Fruit fly (Drosophila melanogaster) whole organism, prepupa: ENCODE data around the gene CG42465.
A peak's percentile ranks its signal among the peaks of the same experiment; 100 is the strongest.

ENCODE experiments used
- Blimp-1 ChIP-seq: fragments of 200-800 bp; sonication (Bioruptor generic); optimal IDR thresholded peaks from 3 replicates; lab custom pipeline; 2017; ENCODE audit warnings: missing biosample characterization, missing genetic modification characterization, mild to moderate bottlenecking, moderate library complexity, missing genetic modification reagents
- CG10631 ChIP-seq: fragments of 200-800 bp; sonication (Bioruptor generic); optimal IDR thresholded peaks from 2 replicates; lab custom pipeline; 2016; ENCODE audit warnings: missing biosample characterization, missing genetic modification characterization
- CG11762 ChIP-seq: fragments of 200-800 bp; sonication (Bioruptor generic); optimal IDR thresholded peaks from 3 replicates; lab custom pipeline; 2016; ENCODE audit warnings: missing biosample characterization, missing genetic modification characterization; ENCODE audit not compliant: insufficient read depth
- CG15336 ChIP-seq: fragments of 200-800 bp; sonication (Bioruptor generic); IDR thresholded peaks from 2 replicates; pipeline ENCODE4 v1.3.6; 2022; ENCODE audit warnings: missing biosample characterization, missing genetic modification characterization
- CG1621 ChIP-seq: fragments of 200-800 bp; sonication (Bioruptor generic); optimal IDR thresholded peaks from 3 replicates; lab custom pipeline; 2018; ENCODE audit warnings: missing biosample characterization, mild to moderate bottlenecking, missing genetic modification characterization
- CG16779 ChIP-seq: fragments of 200-800 bp; sonication (Bioruptor generic); optimal IDR thresholded peaks from 3 replicates; lab custom pipeline; 2017; ENCODE audit warnings: missing biosample characterization, mild to moderate bottlenecking, missing genetic modification characterization
- CG32006 ChIP-seq: fragments of 200-800 bp; sonication (Bioruptor generic); optimal IDR thresholded peaks from 3 replicates; lab custom pipeline; 2017; ENCODE audit warnings: missing biosample characterization, mild to moderate bottlenecking, missing genetic modification characterization
- CG34406 ChIP-seq: fragments of 200-800 bp; sonication (Bioruptor generic); optimal IDR thresholded peaks from 3 replicates; lab custom pipeline; 2016; ENCODE audit warnings: missing biosample characterization, missing genetic modification characterization
- CG3919 ChIP-seq: fragments of 200-800 bp; sonication (Bioruptor generic); optimal IDR thresholded peaks from 3 replicates; lab custom pipeline; 2016; ENCODE audit warnings: missing biosample characterization, missing genetic modification characterization
- CG4318 ChIP-seq: fragments of 200-800 bp; sonication (Bioruptor generic); optimal IDR thresholded peaks from 3 replicates; lab custom pipeline; 2017; ENCODE audit warnings: missing biosample characterization, mild to moderate bottlenecking, missing genetic modification characterization
- CG6276 ChIP-seq: fragments of 200-800 bp; sonication (Bioruptor generic); optimal IDR thresholded peaks from 2 replicates; lab custom pipeline; 2017; ENCODE audit warnings: missing biosample characterization, mild to moderate bottlenecking, missing genetic modification characterization
- CG7368 ChIP-seq: fragments of 200-800 bp; sonication (Bioruptor generic); optimal IDR thresholded peaks from 3 replicates; lab custom pipeline; 2016; ENCODE audit warnings: missing biosample characterization, missing genetic modification characterization
- CG8119 ChIP-seq: fragments of 200-800 bp; sonication (Bioruptor generic); IDR thresholded peaks from 3 replicates; pipeline ENCODE4 v1.3.6; 2022; ENCODE audit warnings: missing biosample characterization, missing genetic modification characterization
- CG9139 ChIP-seq: fragments of 200-800 bp; sonication (Bioruptor generic); optimal IDR thresholded peaks from 3 replicates; lab custom pipeline; 2017; ENCODE audit warnings: missing biosample characterization, mild to moderate bottlenecking, missing genetic modification characterization
- Eip78C ChIP-seq: fragments of 200-800 bp; sonication (Bioruptor generic); peaks from one replicate; lab custom pipeline; 2016; ENCODE audit warnings: missing biosample characterization, missing genetic modification characterization
- Ets21C ChIP-seq: fragments of 200-800 bp; sonication (Bioruptor generic); optimal IDR thresholded peaks from 3 replicates; lab custom pipeline; 2016; ENCODE audit warnings: missing biosample characterization, missing genetic modification characterization
- Ets96B ChIP-seq: fragments of 200-800 bp; optimal IDR thresholded peaks from 2 replicates; lab custom pipeline; 2019; ENCODE audit warnings: missing biosample characterization, mild to moderate bottlenecking, missing genetic modification characterization, moderate library complexity
- Hr39 ChIP-seq: fragments of 200-800 bp; sonication (Bioruptor generic); optimal IDR thresholded peaks from 2 replicates; lab custom pipeline; 2016; ENCODE audit warnings: missing biosample characterization, missing genetic modification characterization
- Hr4 ChIP-seq: fragments of 200-800 bp; sonication (Bioruptor generic); optimal IDR thresholded peaks from 3 replicates; lab custom pipeline; 2016; ENCODE audit warnings: missing biosample characterization, missing genetic modification characterization
- Lpt ChIP-seq: fragments of 200-800 bp; sonication (Bioruptor generic); optimal IDR thresholded peaks from 3 replicates; lab custom pipeline; 2016; ENCODE audit warnings: missing biosample characterization, missing genetic modification characterization
- Sox102F ChIP-seq: fragments of 200-800 bp; sonication (Bioruptor generic); optimal IDR thresholded peaks from 2 replicates; lab custom pipeline; 2016; ENCODE audit warnings: missing biosample characterization, mild to moderate bottlenecking, missing genetic modification characterization
- Sox14 ChIP-seq: fragments of 200-800 bp; sonication (Bioruptor generic); optimal IDR thresholded peaks from 3 replicates; lab custom pipeline; 2016; ENCODE audit warnings: missing biosample characterization, missing genetic modification characterization
- dac ChIP-seq: fragments of 200-800 bp; sonication (Bioruptor generic); optimal IDR thresholded peaks from 2 replicates; lab custom pipeline; 2017; ENCODE audit warnings: missing biosample characterization, mild to moderate bottlenecking, missing genetic modification characterization
- eg ChIP-seq: fragments of 200-800 bp; sonication (Bioruptor generic); IDR thresholded peaks from 3 replicates; pipeline ENCODE4 v1.3.6; 2022; ENCODE audit warnings: missing biosample characterization, missing genetic modification characterization
- net ChIP-seq: fragments of 200-800 bp; sonication (Bioruptor generic); optimal IDR thresholded peaks from 3 replicates; lab custom pipeline; 2016; ENCODE audit warnings: missing biosample characterization, missing genetic modification characterization
- pdm3 ChIP-seq: fragments of 200-800 bp; sonication (Bioruptor generic); optimal IDR thresholded peaks from 3 replicates; lab custom pipeline; 2016; ENCODE audit warnings: missing biosample characterization, missing genetic modification characterization
- salr ChIP-seq, 2 experiments: fragments of 200-800 bp; sonication (Bioruptor generic); optimal IDR thresholded peaks; 3 replicates each; lab custom pipeline; 2016 to 2018; ENCODE audit warnings: missing biosample characterization in 2 of 2, missing genetic modification characterization in 2 of 2, mild to moderate bottlenecking in 1 of 2
- svp ChIP-seq: fragments of 200-800 bp; sonication (Bioruptor generic); peaks from one replicate; lab custom pipeline; 2016; ENCODE audit warnings: missing biosample characterization, missing genetic modification characterization
- vri ChIP-seq: fragments of 200-800 bp; sonication (Bioruptor generic); optimal IDR thresholded peaks from 3 replicates; lab custom pipeline; 2016; ENCODE audit warnings: missing biosample characterization, mild to moderate bottlenecking, missing genetic modification characterization

CG42465 gene

DNA sequence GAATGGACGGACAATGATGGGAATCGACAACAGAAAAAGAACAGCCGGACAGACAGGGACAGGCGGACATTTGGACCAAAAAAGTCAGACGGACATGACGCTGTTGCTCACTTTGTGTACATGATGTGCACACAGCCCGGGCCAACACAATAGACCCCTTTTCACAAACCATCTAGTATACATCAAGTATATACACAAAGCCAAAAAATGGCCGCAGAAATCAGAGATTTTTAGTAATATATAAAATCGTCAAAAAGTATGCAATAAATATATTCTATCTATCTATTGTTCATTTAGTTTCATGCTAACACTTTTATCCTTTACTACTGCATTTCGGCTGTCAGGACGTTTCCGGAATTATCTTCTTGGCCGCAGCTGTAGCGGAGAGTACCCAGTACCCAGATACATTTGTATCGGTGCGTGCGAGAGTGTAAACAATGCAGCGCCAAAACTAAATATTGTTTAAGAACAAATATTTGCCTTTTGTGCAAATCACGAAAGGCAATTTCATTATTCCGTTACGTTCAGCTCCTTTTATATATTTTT, 19.5 kb downstream of the CG42465 start (continued):
- no peak for TF ChIP-seq vri (GFP tag; lab: Kevin White, UChicago)
- TF ChIP-seq CG7368 (GFP tag; lab: Kevin White, UChicago) = peak; percentile 27
- no peak for TF ChIP-seq net (GFP tag; lab: Kevin White, UChicago)
- TF ChIP-seq CG4318 = no peak
- peak; percentile 14 for TF ChIP-seq Hr39 (GFP tag; lab: Kevin White, UChicago)
- TF ChIP-seq Sox102F (GFP tag; lab: Kevin White, UChicago) = no peak
- peak; percentile 42 for TF ChIP-seq CG34406 (GFP tag; lab: Kevin White, UChicago)
- TF ChIP-seq Hr4 (GFP tag; lab: Kevin White, UChicago) = peak; percentile 28
- no peak for TF ChIP-seq Lpt (GFP tag; lab: Kevin White, UChicago)
- TF ChIP-seq CG3919 = no peak
- TF ChIP-seq Ets21C (GFP tag; lab: Kevin White, UChicago) = no peak
- TF ChIP-seq CG11762 (GFP tag; lab: Kevin White, UChicago) = no peak
- no peak for TF ChIP-seq CG1621 (tag; lab: Kevin White, UChicago)
- peak; percentile 26 for TF ChIP-seq Sox14 (GFP tag; lab: Kevin White, UChicago)

DNA sequence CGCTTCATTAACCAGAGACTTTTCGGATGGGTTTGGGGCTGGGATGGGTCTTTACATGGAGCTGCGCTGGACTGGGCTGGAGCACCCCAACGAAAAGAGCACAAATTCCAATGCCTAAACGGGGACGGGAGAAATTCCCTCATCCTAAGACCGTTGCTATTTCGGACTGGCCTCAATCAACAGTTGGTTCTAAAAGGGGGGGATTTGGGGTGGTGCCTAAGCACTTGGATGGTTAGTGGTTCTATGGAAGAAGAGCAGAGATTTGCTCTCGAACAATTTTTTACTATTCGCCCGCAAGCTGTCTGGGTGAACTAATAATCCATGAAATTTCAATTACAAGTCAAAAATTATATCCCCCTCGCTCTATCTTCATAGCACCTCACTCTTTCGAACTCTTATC, 29.6 kb downstream of the CG42465 start:
- no peak for TF ChIP-seq Blimp-1 (GFP tag; lab: Kevin White, UChicago)

DNA sequence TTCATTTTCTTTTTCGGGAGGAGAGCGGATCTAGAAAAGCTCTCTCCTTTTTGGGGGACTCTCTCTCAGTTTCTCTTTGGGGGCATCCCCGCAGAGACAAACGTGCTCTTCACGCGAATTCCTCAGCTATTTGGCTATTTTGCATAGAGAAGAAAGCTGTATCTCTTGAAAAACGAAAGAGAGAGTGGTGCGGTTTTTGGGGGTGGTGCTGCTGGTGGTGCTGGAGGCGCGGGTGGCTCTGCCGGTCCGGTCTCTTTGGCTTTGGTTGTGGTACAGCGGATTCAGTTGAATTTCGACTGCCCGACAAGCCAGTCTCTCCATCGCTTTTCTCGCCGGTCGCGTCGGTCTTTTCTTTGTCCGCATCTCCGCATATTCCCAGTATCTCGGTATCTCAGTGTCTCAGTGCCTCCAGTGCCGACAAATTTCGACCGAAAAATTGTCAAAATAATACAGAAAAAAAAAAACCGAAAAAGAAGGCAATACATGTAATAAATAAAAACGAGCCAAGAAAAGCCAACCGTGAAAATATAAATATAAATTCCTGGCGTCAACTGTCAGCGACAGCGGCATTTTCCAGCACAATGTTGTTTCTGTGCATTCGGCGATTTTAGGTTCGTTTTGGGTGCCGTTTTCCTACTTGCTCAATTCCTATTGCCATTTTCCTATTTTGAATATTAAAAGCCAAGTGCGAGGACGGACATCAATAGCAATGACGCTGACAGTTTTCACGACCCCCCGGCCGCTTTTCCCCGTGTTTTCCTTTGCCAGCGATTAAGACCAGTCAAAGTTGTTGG, 30.4 kb downstream of the CG42465 start, which contains the start of gene CG10019:
CG10019 (plus strand) TSS at position 285 of the 794 bp plus-strand sequence.
- TF ChIP-seq CG8119 (GFP tag; lab: Robert Waterston, UW) (0 out of 3 replicates have a peak, but pooled peaks have one; percentile 27), CG16779 (peak; percentile 25), CG6276 (GFP tag; lab: Kevin White, UChicago) (peak; percentile 44), svp (GFP tag; lab: Kevin White, UChicago) (no peak), eg (peak; percentile 56; the same call in 1 of the 3 replicates), CG4318 (no peak), CG7368 (GFP tag; lab: Kevin White, UChicago) (no peak), CG15336 (GFP tag; lab: Robert Waterston, UW) (peak; percentile 31; the same call in 1 of the 2 replicates), CG34406 (GFP tag; lab: Kevin White, UChicago) (no peak), Hr4 (GFP tag; lab: Kevin White, UChicago) (no peak)

DNA sequence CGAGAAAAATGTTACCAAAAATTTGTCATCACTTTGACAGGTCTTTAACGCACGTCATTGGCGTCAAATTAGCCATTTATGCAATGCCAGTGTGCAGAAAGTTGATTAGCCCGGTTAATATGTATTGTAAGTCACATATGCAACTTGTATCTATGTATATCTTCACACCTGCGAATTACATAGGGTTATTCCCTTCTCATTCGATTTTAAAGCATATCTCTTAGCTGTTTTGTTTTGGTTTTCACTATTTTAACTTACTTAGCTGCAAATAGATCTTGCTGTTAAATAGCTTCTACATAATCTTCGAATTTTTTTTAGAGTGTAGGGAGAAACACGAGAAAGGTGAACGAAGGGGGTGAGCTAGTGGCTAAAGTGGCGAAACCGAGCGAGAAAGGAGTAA, 31.1 kb downstream of the CG42465 start:
- TF ChIP-seq CG34406 (GFP tag; lab: Kevin White, UChicago) (no peak), CG6276 (GFP tag; lab: Kevin White, UChicago) (peak; percentile 74), Ets96B (tag; lab: Kevin White, UChicago) (no peak), CG9139 (GFP tag; lab: Kevin White, UChicago) (no peak), Hr39 (GFP tag; lab: Kevin White, UChicago) (no peak), Eip78C (GFP tag; lab: Kevin White, UChicago) (peak; percentile 48), Hr4 (GFP tag; lab: Kevin White, UChicago) (peak; percentile 85), CG32006 (GFP tag; lab: Kevin White, UChicago) (peak; percentile 90), CG10631 (peak; percentile 1), Blimp-1 (GFP tag; lab: Kevin White, UChicago) (no peak), dac (peak; percentile 74), CG15336 (GFP tag; lab: Robert Waterston, UW) (peak; percentile 62), Lpt (GFP tag; lab: Kevin White, UChicago) (peak; percentile 44), salr (GFP tag; optimal IDR thresholded peaks at IDR 0.05; lab: Kevin White, UChicago) (peak in 1 of 2 experiments; percentile 42), CG4318 (peak; percentile 74), CG8119 (GFP tag; lab: Robert Waterston, UW) (peak; percentile 71), CG3919 (peak; percentile 13), eg (0 out of 3 replicates have a peak, but pooled peaks have one; percentile 43), pdm3 (GFP tag; lab: Kevin White, UChicago) (peak; percentile 0)
